Fruit fly (Drosophila melanogaster): ENCODE results near the gene CG10553.

- no peak for TF ChIP-seq CG9948 (tag; optimal IDR thresholded peaks at IDR 0.05)
- no peak for TF ChIP-seq CG17806 (tag; optimal IDR thresholded peaks at IDR 0.05)
- TF ChIP-seq Pif1B (GFP tag; optimal IDR thresholded peaks at IDR 0.05) = no peak
- no peak for TF ChIP-seq CG10348 (GFP tag; IDR thresholded peaks at IDR 0.05)
- TF ChIP-seq EcR (GFP tag; optimal IDR thresholded peaks at IDR 0.05) = no peak
- no peak for TF ChIP-seq Snoo (tag; optimal IDR thresholded peaks at IDR 0.05)
These were observed 32.7 kb downstream of the CG10553 start, which contains the start of gene CG31104 for dm6 chr3R:25285173-25285572.
